Worm (Caenorhabditis elegans): ENCODE results near the gene akap-1.

akap-1 gene

ce11 chrIII:6353084-6353483, at the start of gene akap-1:
TSS of gene akap-1 (plus strand) at chrIII:6353384.
- TF ChIP-seq hmg-11 (tag; optimal IDR thresholded peaks at IDR 0.05), result no peak
- no peak for TF ChIP-seq nhr-76 (tag; optimal IDR thresholded peaks at IDR 0.05)
- TF ChIP-seq nhr-237 (tag; optimal IDR thresholded peaks at IDR 0.05), result no peak
- no peak for TF ChIP-seq daf-12 (tag; optimal IDR thresholded peaks at IDR 0.05)
- no peak for TF ChIP-seq nhr-11 (tag; optimal IDR thresholded peaks at IDR 0.05)
- TF ChIP-seq fkh-10 (GFP tag; optimal IDR thresholded peaks at IDR 0.05), result no peak
- no peak for TF ChIP-seq nhr-23 (tag; optimal IDR thresholded peaks at IDR 0.05)
- no peak for TF ChIP-seq nhr-25 (tag; optimal IDR thresholded peaks at IDR 0.05)

- TF ChIP-seq elt-3 (tag; optimal IDR thresholded peaks at IDR 0.05) (no peak), ceh-9 (tag; optimal IDR thresholded peaks at IDR 0.05) (no peak), nhr-237 (tag; optimal IDR thresholded peaks at IDR 0.05) (no peak), lin-39 (tag; optimal IDR thresholded peaks at IDR 0.05) (no peak), fkh-2 (tag; optimal IDR thresholded peaks at IDR 0.05) (no peak), lin-15B (tag; optimal IDR thresholded peaks at IDR 0.05) (no peak), nhr-76 (tag; optimal IDR thresholded peaks at IDR 0.05) (no peak), sea-2 (GFP tag; optimal IDR thresholded peaks at IDR 0.05) (no peak), snpc-4 (tag; optimal IDR thresholded peaks at IDR 0.05) (no peak), ceh-16 (tag; optimal IDR thresholded peaks at IDR 0.05) (no peak), elt-1 (tag; optimal IDR thresholded peaks at IDR 0.05) (no peak)
These were observed 49.4 kb upstream of the akap-1 start for ce11 chrIII:6303787-6304186.

- TF ChIP-seq mdl-1 (tag; optimal IDR thresholded peaks at IDR 0.05), result no peak
- no peak for TF ChIP-seq lin-15B (tag; optimal IDR thresholded peaks at IDR 0.05)
- TF ChIP-seq nhr-76 (tag; optimal IDR thresholded peaks at IDR 0.05), result no peak
- TF ChIP-seq fkh-10 (GFP tag; optimal IDR thresholded peaks at IDR 0.05), result peak; percentile 22
- TF ChIP-seq ceh-28 (tag; optimal IDR thresholded peaks at IDR 0.05), result no peak
- peak; percentile 41 for TF ChIP-seq nfya-1 (tag; optimal IDR thresholded peaks at IDR 0.05; ENCODE audit: insufficient read depth)
- no peak for TF ChIP-seq R02D3.7 (tag; optimal IDR thresholded peaks at IDR 0.05)
- TF ChIP-seq elt-1 (tag; optimal IDR thresholded peaks at IDR 0.05), result peak; percentile 67
- TF ChIP-seq ceh-82 (tag; optimal IDR thresholded peaks at IDR 0.05), result no peak
These were observed 45.4 kb upstream of the akap-1 start for ce11 chrIII:6307832-6308231.

- TF ChIP-seq elt-2 (tag; optimal IDR thresholded peaks at IDR 0.05) (no peak), eor-1 (tag; optimal IDR thresholded peaks at IDR 0.05) (no peak), nhr-23 (tag; optimal IDR thresholded peaks at IDR 0.05) (no peak), nhr-28 (tag; optimal IDR thresholded peaks at IDR 0.05) (no peak), jun-1 (tag; optimal IDR thresholded peaks at IDR 0.05) (no peak), tbx-2 (tag; optimal IDR thresholded peaks at IDR 0.05) (no peak), snpc-4 (tag; optimal IDR thresholded peaks at IDR 0.05) (no peak), ceh-82 (tag; optimal IDR thresholded peaks at IDR 0.05) (no peak), pha-4 (tag; optimal IDR thresholded peaks at IDR 0.05) (no peak), nhr-43 (tag; optimal IDR thresholded peaks at IDR 0.05; ENCODE audit: poor library complexity, severe bottlenecking) (no peak), zag-1 (tag; optimal IDR thresholded peaks at IDR 0.05) (no peak), egl-5 (tag; optimal IDR thresholded peaks at IDR 0.05) (no peak), ceh-28 (tag; optimal IDR thresholded peaks at IDR 0.05) (no peak), ztf-11 (tag; optimal IDR thresholded peaks at IDR 0.05) (no peak), hmg-11 (tag; optimal IDR thresholded peaks at IDR 0.05) (no peak), skn-1 (tag; optimal IDR thresholded peaks at IDR 0.05) (no peak)
These were observed 44.1 kb upstream of the akap-1 start, which contains the start of gene gar-2 for ce11 chrIII:6309066-6309465. TSS of gene gar-2 (plus strand) at chrIII:6309366.

- no peak for TF ChIP-seq aly-2 (tag; optimal IDR thresholded peaks at IDR 0.05)
- TF ChIP-seq fkh-10 (GFP tag; optimal IDR thresholded peaks at IDR 0.05), result peak; percentile 43
These were observed 42.8 kb upstream of the akap-1 start for ce11 chrIII:6310352-6310751.

- no peak for TF ChIP-seq pqm-1 (tag; optimal IDR thresholded peaks at IDR 0.05)
- TF ChIP-seq fos-1 (tag; optimal IDR thresholded peaks at IDR 0.05), result no peak
- TF ChIP-seq lin-39 (tag; optimal IDR thresholded peaks at IDR 0.05), result peak; percentile 26
- TF ChIP-seq eor-1 (tag; optimal IDR thresholded peaks at IDR 0.05), result no peak
These were observed 41.7 kb upstream of the akap-1 start for ce11 chrIII:6311452-6311851.
